Fruit fly (Drosophila melanogaster) S2 (cell line): ENCODE data around the gene Las.

Experiments used
- CG8478 ChIP-seq: fragments of >200 bp; optimal IDR thresholded peaks from 2 replicates; lab custom pipeline; 2018
- CTCF ChIP-seq, 2 experiments: fragments of >200 bp; optimal IDR thresholded peaks; 2 replicates each; lab custom pipeline; 2018

dm6 chr3L:20388983-20389382 lies 43.2 kb downstream of the Las start:
- TF ChIP-seq CG8478 (lab: Kevin White, UChicago) (no peak), CTCF (optimal IDR thresholded peaks at IDR 0.05; lab: Kevin White, UChicago) (no peak)
